Fruit fly (Drosophila melanogaster) whole organism, embryonic: ENCODE data around the gene CG32170.
A peak's percentile ranks its signal among the peaks of the same experiment; 100 is the strongest.

Experiments used
- CG12236 ChIP-seq: fragments of 200-800 bp; sonication (Bioruptor generic); optimal IDR thresholded peaks from 2 replicates; lab custom pipeline; 2016; ENCODE audit warnings: missing biosample characterization, missing genetic modification characterization
- CG17186 ChIP-seq: fragments of 200-800 bp; sonication (Bioruptor generic); optimal IDR thresholded peaks from 3 replicates; lab custom pipeline; 2017; ENCODE audit warnings: missing biosample characterization, missing genetic modification reagents, missing genetic modification characterization
- CG17912 ChIP-seq: fragments of 200-800 bp; sonication (Bioruptor generic); optimal IDR thresholded peaks from 2 replicates; lab custom pipeline; 2018; ENCODE audit warnings: missing biosample characterization, mild to moderate bottlenecking, missing genetic modification characterization
- CG18599 ChIP-seq: fragments of 200-800 bp; sonication (Bioruptor generic); optimal IDR thresholded peaks from 3 replicates; lab custom pipeline; 2017; ENCODE audit warnings: missing biosample characterization, missing genetic modification characterization, mild to moderate bottlenecking, moderate library complexity, missing genetic modification reagents
- CG32767 ChIP-seq: fragments of 200-800 bp; sonication (Bioruptor generic); IDR thresholded peaks from 2 replicates; pipeline ENCODE4 v1.3.6; 2022; ENCODE audit warnings: missing biosample characterization, missing genetic modification characterization
- CG32772 ChIP-seq: fragments of 200-800 bp; sonication (Bioruptor generic); IDR thresholded peaks from 2 replicates; pipeline ENCODE4 v1.3.6; 2022; ENCODE audit warnings: missing biosample characterization, missing genetic modification characterization
- CG43689 ChIP-seq: fragments of 200-800 bp; sonication (Bioruptor generic); IDR thresholded peaks from 2 replicates; pipeline ENCODE4 v1.3.6; 2022; ENCODE audit warnings: missing biosample characterization, missing genetic modification characterization
- CG8388 ChIP-seq: fragments of 200-800 bp; sonication (Bioruptor generic); optimal IDR thresholded peaks from 2 replicates; lab custom pipeline; 2019; ENCODE audit warnings: missing biosample characterization, mild to moderate bottlenecking, missing genetic modification characterization, moderate library complexity
- Chrac-16 ChIP-seq: fragments of 200-800 bp; sonication (Bioruptor generic); optimal IDR thresholded peaks from 3 replicates; lab custom pipeline; 2016; ENCODE audit warnings: missing biosample characterization, missing genetic modification characterization
- D19A ChIP-seq: fragments of 200-800 bp; optimal IDR thresholded peaks from 3 replicates; lab custom pipeline; 2019; ENCODE audit warnings: missing biosample characterization, mild to moderate bottlenecking, missing genetic modification characterization, moderate library complexity
- HHEX ChIP-seq: fragments of 200-800 bp; sonication (Bioruptor generic); optimal IDR thresholded peaks from 3 replicates; lab custom pipeline; 2017; ENCODE audit warnings: missing biosample characterization, mild to moderate bottlenecking, missing genetic modification characterization, missing genetic modification reagents
- HLHmδ ChIP-seq: fragments of 200-800 bp; sonication (Bioruptor generic); optimal IDR thresholded peaks from 2 replicates; lab custom pipeline; 2018; ENCODE audit warnings: missing biosample characterization, mild to moderate bottlenecking, missing genetic modification characterization, moderate library complexity
- lilli ChIP-seq: fragments of 200-800 bp; sonication (Bioruptor generic); optimal IDR thresholded peaks from 3 replicates; lab custom pipeline; 2016; ENCODE audit warnings: missing biosample characterization, missing genetic modification characterization
- lola ChIP-seq, 3 experiments: fragments of >200 bp in 2 of 3; fragments of 200-800 bp in 1 of 3; sonication (Bioruptor generic) in 1 of 3; optimal IDR thresholded peaks; 2 replicates each; lab custom pipeline; 2017 to 2019; ENCODE audit warnings: missing biosample characterization in 3 of 3, missing genetic modification characterization in 3 of 3, mild to moderate bottlenecking in 1 of 3, moderate library complexity in 1 of 3

- TF ChIP-seq CG8388 (GFP tag; lab: Kevin White, UChicago) (no peak), HHEX (GFP tag; lab: Kevin White, UChicago) (no peak), CG32772 (no peak), CG18599 (GFP tag; lab: Kevin White, UChicago) (no peak), HLHmδ (GFP tag; lab: Kevin White, UChicago) (peak; percentile 35), Chrac-16 (GFP tag; lab: Kevin White, UChicago) (no peak), lola (GFP tag; optimal IDR thresholded peaks at IDR 0.05; lab: Kevin White, UChicago) (no peak), D19A (tag; lab: Kevin White, UChicago) (no peak), CG12236 (GFP tag; lab: Kevin White, UChicago) (no peak), CG32767 (GFP tag; lab: Robert Waterston, UW) (no peak), lilli (GFP tag; lab: Kevin White, UChicago) (no peak), CG43689 (GFP tag; lab: Robert Waterston, UW) (no peak), CG17912 (no peak), CG17186 (GFP tag; lab: Kevin White, UChicago) (no peak)
These were observed 19.3 kb downstream of the CG32170 start for dm6 chr3L:16896408-16896807.
